Worm (Caenorhabditis elegans) whole organism, L1 larva: Measurements from ENCODE around the gene nduf-11.

ENCODE experiments used
- elt-3 ChIP-seq, 6 experiments: fragments of 150-350 bp in 1 of 6; sonication (generic microtip); optimal IDR thresholded peaks; 2 replicates each; lab custom pipeline; 2017 to 2018; ENCODE audit warnings: missing biosample characterization in 6 of 6, missing genetic modification characterization in 6 of 6, inconsistent platforms in 1 of 6
- mab-9 ChIP-seq: fragments of 200-800 bp; sonication (Bioruptor generic); IDR thresholded peaks from 2 replicates; pipeline ENCODE4 v1.3.6; 2022; ENCODE audit warnings: missing genetic modification reagents, missing genetic modification characterization, missing compliant biosample characterization

Gene nduf-11

ce11 chrII:11297217-11297738, 48.1 kb downstream of the nduf-11 start, which contains the start of gene saps-1 (continued):
- peak in 1 of 6 experiments; percentile 14 for TF ChIP-seq elt-3 (tag; optimal IDR thresholded peaks at IDR 0.05; lab: Kevin White, UChicago)
- TF ChIP-seq mab-9 (GFP tag; lab: Robert Waterston, UW) = no peak
